Worm (Caenorhabditis elegans): ENCODE data around the gene dnj-7.

Gene dnj-7

DNA sequence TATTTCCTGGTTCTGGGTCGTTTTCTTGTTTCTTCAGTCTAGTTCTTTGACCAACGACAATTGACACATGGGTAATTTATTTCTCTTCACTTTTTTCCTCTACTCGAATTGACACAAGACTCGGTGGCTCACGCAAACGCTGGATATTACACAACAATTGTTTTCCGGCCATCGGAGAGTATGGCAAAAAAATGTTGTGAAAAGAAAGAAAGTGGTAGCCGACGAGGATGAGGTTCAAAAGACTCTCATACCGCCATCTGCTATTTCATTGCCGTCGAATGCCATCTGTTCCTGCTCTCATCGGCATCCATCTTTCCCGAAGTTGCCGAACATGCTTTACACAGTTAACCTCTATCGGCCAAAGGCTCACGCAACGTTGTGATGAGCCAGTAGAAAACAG lies 42.4 kb downstream of the dnj-7 start:
- peak; percentile 27 for TF ChIP-seq egl-5 (tag; optimal IDR thresholded peaks at IDR 0.05)
- peak; percentile 59 for TF ChIP-seq lin-39 (tag; optimal IDR thresholded peaks at IDR 0.05)
- peak; percentile 29 for TF ChIP-seq nhr-11 (tag; optimal IDR thresholded peaks at IDR 0.05)
- no peak for TF ChIP-seq tbx-2 (tag; optimal IDR thresholded peaks at IDR 0.05)
- TF ChIP-seq nfya-1 (tag; optimal IDR thresholded peaks at IDR 0.05; ENCODE audit: insufficient read depth), result peak; percentile 27

DNA sequence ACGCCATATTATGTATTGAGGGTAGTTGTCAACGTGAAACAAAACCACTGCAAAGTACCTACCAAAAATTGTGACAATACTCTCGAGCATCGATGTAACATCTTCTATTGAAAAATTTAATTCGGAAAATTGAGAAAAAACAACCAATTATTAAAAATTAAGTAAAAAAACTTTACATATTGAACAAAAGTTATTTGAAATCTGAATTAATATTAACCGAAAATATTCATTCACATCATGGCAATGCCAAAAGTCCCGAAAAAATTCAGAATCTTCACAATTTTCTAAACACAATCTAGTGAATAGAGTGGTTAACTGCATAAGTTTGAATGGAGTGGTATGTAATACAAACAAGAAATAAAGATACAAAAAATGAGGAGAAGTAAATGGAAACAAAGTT lies 44.2 kb downstream of the dnj-7 start, which contains the start of gene F46H5.3:
Gene F46H5.3, minus strand, starts transcription at position 101 of the 400 bp plus-strand sequence.
- TF ChIP-seq elt-2 (tag; optimal IDR thresholded peaks at IDR 0.05) (peak; percentile 18), skn-1 (tag; optimal IDR thresholded peaks at IDR 0.05) (no peak), fkh-2 (tag; optimal IDR thresholded peaks at IDR 0.05) (no peak), mml-1 (tag; optimal IDR thresholded peaks at IDR 0.05) (no peak), mdl-1 (tag; optimal IDR thresholded peaks at IDR 0.05) (no peak), fos-1 (tag; optimal IDR thresholded peaks at IDR 0.05) (no peak), fkh-10 (GFP tag; optimal IDR thresholded peaks at IDR 0.05) (no peak), ztf-11 (tag; optimal IDR thresholded peaks at IDR 0.05) (no peak), ceh-82 (tag; optimal IDR thresholded peaks at IDR 0.05) (no peak)

DNA sequence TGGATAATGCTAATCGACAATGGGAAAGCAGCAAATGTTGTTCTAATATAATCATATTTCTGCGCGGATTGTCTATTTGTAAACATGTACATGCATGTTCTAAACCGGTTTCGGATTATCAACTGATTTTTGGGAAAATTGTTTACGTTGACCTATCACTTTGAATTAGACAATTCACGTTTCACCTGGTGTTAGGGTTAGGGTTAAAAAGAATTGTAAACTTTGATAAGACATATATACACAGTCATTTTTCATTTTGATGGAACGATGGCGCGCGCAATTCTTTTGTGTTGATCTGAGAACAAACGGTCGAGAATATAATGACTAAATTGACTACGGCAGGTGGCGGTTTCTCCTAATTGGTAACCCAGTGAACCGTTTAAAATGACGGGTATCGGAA lies 47.8 kb downstream of the dnj-7 start:
- peak; percentile 24 for TF ChIP-seq nhr-23 (tag; optimal IDR thresholded peaks at IDR 0.05)
- peak; percentile 46 for TF ChIP-seq nhr-43 (tag; optimal IDR thresholded peaks at IDR 0.05; ENCODE audit: poor library complexity, severe bottlenecking)
- TF ChIP-seq nhr-76 (tag; optimal IDR thresholded peaks at IDR 0.05), result no peak

DNA sequence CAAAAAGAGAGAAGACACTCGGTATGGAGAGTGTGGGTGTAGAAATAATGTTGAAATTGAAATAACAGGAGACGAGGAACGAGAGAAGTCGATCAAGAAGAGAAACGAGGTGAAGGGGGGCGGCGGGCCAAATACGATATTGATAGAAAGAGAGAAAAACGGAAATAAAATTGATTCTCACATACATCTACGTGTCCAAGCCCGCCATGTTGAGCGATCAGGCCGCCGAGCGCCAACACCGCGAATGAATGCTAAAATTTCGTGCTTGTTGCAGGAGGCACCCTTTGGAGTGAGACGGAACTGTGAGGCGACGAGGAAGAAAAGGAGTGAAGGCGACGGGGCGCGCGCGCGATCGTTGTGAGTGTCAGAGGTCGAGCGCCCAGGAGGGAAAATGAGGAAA lies 48.5 kb downstream of the dnj-7 start, which contains the start of gene F46H5.7:
Gene F46H5.7, minus strand, starts transcription at position 106 of the 400 bp plus-strand sequence.
- TF ChIP-seq lsy-12 (tag; optimal IDR thresholded peaks at IDR 0.05) (no peak), nhr-23 (tag; optimal IDR thresholded peaks at IDR 0.05) (no peak), elt-2 (tag; optimal IDR thresholded peaks at IDR 0.05) (peak; percentile 63), nhr-25 (tag; optimal IDR thresholded peaks at IDR 0.05) (no peak), fkh-10 (GFP tag; optimal IDR thresholded peaks at IDR 0.05) (no peak), elt-1 (tag; optimal IDR thresholded peaks at IDR 0.05) (no peak), ceh-9 (tag; optimal IDR thresholded peaks at IDR 0.05) (no peak), fos-1 (tag; optimal IDR thresholded peaks at IDR 0.05) (no peak), fkh-2 (tag; optimal IDR thresholded peaks at IDR 0.05) (no peak), aly-2 (tag; optimal IDR thresholded peaks at IDR 0.05) (no peak), hmg-11 (tag; optimal IDR thresholded peaks at IDR 0.05) (no peak), lin-15B (tag; optimal IDR thresholded peaks at IDR 0.05) (no peak), pqm-1 (tag; optimal IDR thresholded peaks at IDR 0.05) (peak; percentile 24), sea-2 (GFP tag; optimal IDR thresholded peaks at IDR 0.05) (no peak)

DNA sequence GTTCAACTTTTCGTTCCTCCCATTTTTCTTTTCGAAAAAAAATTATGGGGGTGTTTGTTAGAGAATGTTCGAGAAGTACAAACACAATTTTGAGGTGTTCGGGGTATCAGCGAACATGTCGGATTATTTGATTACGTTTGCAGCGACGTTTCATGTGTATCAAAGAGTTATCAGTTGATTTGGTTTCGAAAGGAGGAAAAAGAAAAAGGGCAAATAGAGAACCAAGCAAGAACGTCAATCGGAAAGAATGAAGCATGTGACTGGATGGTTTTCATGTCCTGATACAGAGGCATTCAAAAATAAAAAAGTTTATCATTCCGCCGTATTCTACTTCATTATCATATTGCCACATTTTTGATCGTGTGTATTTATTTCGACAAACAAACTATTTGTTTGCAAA lies 50.4 kb downstream of the dnj-7 start:
- TF ChIP-seq ceh-9 (tag; optimal IDR thresholded peaks at IDR 0.05) (no peak), lin-39 (tag; optimal IDR thresholded peaks at IDR 0.05) (no peak), mdl-1 (tag; optimal IDR thresholded peaks at IDR 0.05) (no peak), elt-2 (tag; optimal IDR thresholded peaks at IDR 0.05) (peak; percentile 98), skn-1 (tag; optimal IDR thresholded peaks at IDR 0.05) (peak; percentile 10), fos-1 (tag; optimal IDR thresholded peaks at IDR 0.05) (peak; percentile 11), jun-1 (tag; optimal IDR thresholded peaks at IDR 0.05) (peak; percentile 56), pqm-1 (tag; optimal IDR thresholded peaks at IDR 0.05) (peak; percentile 89), egl-27 (tag; optimal IDR thresholded peaks at IDR 0.05) (no peak), nhr-25 (tag; optimal IDR thresholded peaks at IDR 0.05) (no peak), lsy-12 (tag; optimal IDR thresholded peaks at IDR 0.05) (no peak), ceh-28 (tag; optimal IDR thresholded peaks at IDR 0.05) (no peak), sea-2 (GFP tag; optimal IDR thresholded peaks at IDR 0.05) (no peak), ztf-11 (tag; optimal IDR thresholded peaks at IDR 0.05) (no peak), unc-39 (tag; optimal IDR thresholded peaks at IDR 0.05) (no peak), pha-4 (tag; optimal IDR thresholded peaks at IDR 0.05) (peak; percentile 87), nhr-237 (tag; optimal IDR thresholded peaks at IDR 0.05) (no peak), hmg-11 (tag; optimal IDR thresholded peaks at IDR 0.05) (no peak), nhr-23 (tag; optimal IDR thresholded peaks at IDR 0.05) (no peak)
